Fruit fly (Drosophila melanogaster) whole organism, prepupa: ENCODE measurements around the gene CG15418.

ENCODE experiments used
- CG10631 ChIP-seq: fragments of 200-800 bp; sonication (Bioruptor generic); optimal IDR thresholded peaks from 2 replicates; lab custom pipeline; 2016; ENCODE audit warnings: missing biosample characterization, missing genetic modification characterization
- CG10669 ChIP-seq: fragments of 200-800 bp; sonication (Bioruptor generic); optimal IDR thresholded peaks from 3 replicates; lab custom pipeline; 2018; ENCODE audit warnings: missing biosample characterization, mild to moderate bottlenecking, missing genetic modification characterization, moderate library complexity
- CG11294 ChIP-seq: fragments of 200-800 bp; sonication (Bioruptor generic); IDR thresholded peaks from 2 replicates; pipeline ENCODE4 v1.3.6; 2022; ENCODE audit warnings: missing biosample characterization, missing genetic modification characterization
- CG11762 ChIP-seq: fragments of 200-800 bp; sonication (Bioruptor generic); optimal IDR thresholded peaks from 3 replicates; lab custom pipeline; 2016; ENCODE audit warnings: missing biosample characterization, missing genetic modification characterization; ENCODE audit not compliant: insufficient read depth
- CG11902 ChIP-seq: fragments of 200-800 bp; sonication (Bioruptor generic); optimal IDR thresholded peaks from 3 replicates; lab custom pipeline; 2016; ENCODE audit warnings: missing biosample characterization, missing genetic modification characterization
- CG15336 ChIP-seq: fragments of 200-800 bp; sonication (Bioruptor generic); IDR thresholded peaks from 2 replicates; pipeline ENCODE4 v1.3.6; 2022; ENCODE audit warnings: missing biosample characterization, missing genetic modification characterization
- CG1621 ChIP-seq: fragments of 200-800 bp; sonication (Bioruptor generic); optimal IDR thresholded peaks from 3 replicates; lab custom pipeline; 2018; ENCODE audit warnings: missing biosample characterization, mild to moderate bottlenecking, missing genetic modification characterization
- CG16779 ChIP-seq: fragments of 200-800 bp; sonication (Bioruptor generic); optimal IDR thresholded peaks from 3 replicates; lab custom pipeline; 2017; ENCODE audit warnings: missing biosample characterization, mild to moderate bottlenecking, missing genetic modification characterization
- CG3032 ChIP-seq: fragments of 200-800 bp; optimal IDR thresholded peaks from 2 replicates; lab custom pipeline; 2019; ENCODE audit warnings: missing biosample characterization, mild to moderate bottlenecking, missing genetic modification characterization, moderate library complexity
- CG31627 ChIP-seq: fragments of 200-800 bp; sonication (Bioruptor generic); optimal IDR thresholded peaks from 3 replicates; lab custom pipeline; 2016; ENCODE audit warnings: missing biosample characterization, missing genetic modification characterization
- CG3919 ChIP-seq: fragments of 200-800 bp; sonication (Bioruptor generic); optimal IDR thresholded peaks from 3 replicates; lab custom pipeline; 2016; ENCODE audit warnings: missing biosample characterization, missing genetic modification characterization
- CG4318 ChIP-seq: fragments of 200-800 bp; sonication (Bioruptor generic); optimal IDR thresholded peaks from 3 replicates; lab custom pipeline; 2017; ENCODE audit warnings: missing biosample characterization, mild to moderate bottlenecking, missing genetic modification characterization
- CG6163 ChIP-seq: fragments of 200-800 bp; sonication (Bioruptor generic); IDR thresholded peaks from 3 replicates; pipeline ENCODE4 v1.3.6; 2022; ENCODE audit warnings: missing biosample characterization, missing genetic modification characterization
- CG6276 ChIP-seq: fragments of 200-800 bp; sonication (Bioruptor generic); optimal IDR thresholded peaks from 2 replicates; lab custom pipeline; 2017; ENCODE audit warnings: missing biosample characterization, mild to moderate bottlenecking, missing genetic modification characterization
- CG6808 ChIP-seq: fragments of 200-800 bp; sonication (Bioruptor generic); optimal IDR thresholded peaks from 3 replicates; lab custom pipeline; 2017; ENCODE audit warnings: missing biosample characterization, missing genetic modification characterization, mild to moderate bottlenecking, moderate library complexity, missing genetic modification reagents
- CG6854 ChIP-seq: fragments of 200-800 bp; sonication (Bioruptor generic); optimal IDR thresholded peaks from 2 replicates; lab custom pipeline; 2017; ENCODE audit warnings: missing biosample characterization, mild to moderate bottlenecking, missing genetic modification characterization
- CG7368 ChIP-seq: fragments of 200-800 bp; sonication (Bioruptor generic); optimal IDR thresholded peaks from 3 replicates; lab custom pipeline; 2016; ENCODE audit warnings: missing biosample characterization, missing genetic modification characterization
- CG8119 ChIP-seq: fragments of 200-800 bp; sonication (Bioruptor generic); IDR thresholded peaks from 3 replicates; pipeline ENCODE4 v1.3.6; 2022; ENCODE audit warnings: missing biosample characterization, missing genetic modification characterization
- CG8319 ChIP-seq: fragments of 200-800 bp; sonication (Bioruptor generic); optimal IDR thresholded peaks from 3 replicates; lab custom pipeline; 2016; ENCODE audit warnings: missing biosample characterization, missing genetic modification characterization
- CG8632 ChIP-seq: fragments of 200-800 bp; sonication (Bioruptor generic); optimal IDR thresholded peaks from 3 replicates; lab custom pipeline; 2016; ENCODE audit warnings: missing biosample characterization, missing genetic modification characterization
- CG9139 ChIP-seq: fragments of 200-800 bp; sonication (Bioruptor generic); optimal IDR thresholded peaks from 3 replicates; lab custom pipeline; 2017; ENCODE audit warnings: missing biosample characterization, mild to moderate bottlenecking, missing genetic modification characterization
- Eip75B ChIP-seq: fragments of 200-800 bp; sonication (Bioruptor generic); optimal IDR thresholded peaks from 3 replicates; lab custom pipeline; 2016; ENCODE audit warnings: missing biosample characterization, missing genetic modification characterization
- Eip78C ChIP-seq: fragments of 200-800 bp; sonication (Bioruptor generic); peaks from one replicate; lab custom pipeline; 2016; ENCODE audit warnings: missing biosample characterization, missing genetic modification characterization
- Eip93F ChIP-seq: fragments of 200-800 bp; sonication (Bioruptor generic); optimal IDR thresholded peaks from 2 replicates; lab custom pipeline; 2016; ENCODE audit warnings: missing biosample characterization, mild to moderate bottlenecking, missing genetic modification characterization
- Ets21C ChIP-seq: fragments of 200-800 bp; sonication (Bioruptor generic); optimal IDR thresholded peaks from 3 replicates; lab custom pipeline; 2016; ENCODE audit warnings: missing biosample characterization, missing genetic modification characterization
- Gug ChIP-seq: fragments of 200-800 bp; sonication (Bioruptor generic); IDR thresholded peaks from 2 replicates; pipeline ENCODE4 v1.3.6; 2022; ENCODE audit warnings: missing biosample characterization, missing genetic modification characterization
- Hr38 ChIP-seq: sonication (Bioruptor generic); optimal IDR thresholded peaks from 2 replicates; lab custom pipeline; 2016; ENCODE audit warnings: missing biosample characterization, missing genetic modification characterization
- Hr39 ChIP-seq: fragments of 200-800 bp; sonication (Bioruptor generic); optimal IDR thresholded peaks from 2 replicates; lab custom pipeline; 2016; ENCODE audit warnings: missing biosample characterization, missing genetic modification characterization
- Hr4 ChIP-seq: fragments of 200-800 bp; sonication (Bioruptor generic); optimal IDR thresholded peaks from 3 replicates; lab custom pipeline; 2016; ENCODE audit warnings: missing biosample characterization, missing genetic modification characterization
- Lpt ChIP-seq: fragments of 200-800 bp; sonication (Bioruptor generic); optimal IDR thresholded peaks from 3 replicates; lab custom pipeline; 2016; ENCODE audit warnings: missing biosample characterization, missing genetic modification characterization
- OdsH ChIP-seq: fragments of 200-800 bp; sonication (Bioruptor generic); optimal IDR thresholded peaks from 3 replicates; lab custom pipeline; 2016; ENCODE audit warnings: missing biosample characterization, missing genetic modification characterization
- Sox14 ChIP-seq: fragments of 200-800 bp; sonication (Bioruptor generic); optimal IDR thresholded peaks from 3 replicates; lab custom pipeline; 2016; ENCODE audit warnings: missing biosample characterization, missing genetic modification characterization
- Sox15 ChIP-seq: fragments of 200-800 bp; sonication (Bioruptor generic); optimal IDR thresholded peaks from 3 replicates; lab custom pipeline; 2016; ENCODE audit warnings: missing biosample characterization, missing genetic modification characterization
- achi ChIP-seq: fragments of 200-800 bp; sonication (Bioruptor generic); optimal IDR thresholded peaks from 3 replicates; lab custom pipeline; 2016; ENCODE audit warnings: missing biosample characterization, missing genetic modification characterization
- acj6 ChIP-seq: fragments of 200-800 bp; sonication (Bioruptor generic); optimal IDR thresholded peaks from 3 replicates; lab custom pipeline; 2016; ENCODE audit warnings: missing biosample characterization, missing genetic modification characterization
- cyc ChIP-seq: fragments of 200-800 bp; sonication (Bioruptor generic); optimal IDR thresholded peaks from 3 replicates; lab custom pipeline; 2016; ENCODE audit warnings: missing biosample characterization, missing genetic modification characterization
- dac ChIP-seq: fragments of 200-800 bp; sonication (Bioruptor generic); optimal IDR thresholded peaks from 2 replicates; lab custom pipeline; 2017; ENCODE audit warnings: missing biosample characterization, mild to moderate bottlenecking, missing genetic modification characterization
- dsx ChIP-seq: fragments of 200-800 bp; optimal IDR thresholded peaks from 3 replicates; lab custom pipeline; 2019; ENCODE audit warnings: missing biosample characterization, mild to moderate bottlenecking, missing genetic modification characterization, moderate library complexity; ENCODE audit not compliant: poor library complexity, severe bottlenecking
- eg ChIP-seq: fragments of 200-800 bp; sonication (Bioruptor generic); IDR thresholded peaks from 3 replicates; pipeline ENCODE4 v1.3.6; 2022; ENCODE audit warnings: missing biosample characterization, missing genetic modification characterization
- esn ChIP-seq: fragments of 200-800 bp; sonication (Bioruptor generic); optimal IDR thresholded peaks from 2 replicates; lab custom pipeline; 2016; ENCODE audit warnings: missing biosample characterization, mild to moderate bottlenecking, missing genetic modification characterization, moderate library complexity
- fkh ChIP-seq: fragments of 200-800 bp; sonication (Bioruptor generic); optimal IDR thresholded peaks from 3 replicates; lab custom pipeline; 2017; ENCODE audit warnings: missing biosample characterization, mild to moderate bottlenecking, missing genetic modification characterization, moderate library complexity
- net ChIP-seq: fragments of 200-800 bp; sonication (Bioruptor generic); optimal IDR thresholded peaks from 3 replicates; lab custom pipeline; 2016; ENCODE audit warnings: missing biosample characterization, missing genetic modification characterization
- pdm3 ChIP-seq: fragments of 200-800 bp; sonication (Bioruptor generic); optimal IDR thresholded peaks from 3 replicates; lab custom pipeline; 2016; ENCODE audit warnings: missing biosample characterization, missing genetic modification characterization
- salr ChIP-seq, 2 experiments: fragments of 200-800 bp; sonication (Bioruptor generic); optimal IDR thresholded peaks; 3 replicates each; lab custom pipeline; 2016 to 2018; ENCODE audit warnings: missing biosample characterization in 2 of 2, missing genetic modification characterization in 2 of 2, mild to moderate bottlenecking in 1 of 2
- ss ChIP-seq, 2 experiments: fragments of 200-800 bp; sonication (Bioruptor generic); optimal IDR thresholded peaks; 2 replicates in 1 of 2; 3 replicates in 1 of 2; lab custom pipeline; 2017 to 2018; ENCODE audit warnings: mild to moderate bottlenecking in 2 of 2, missing biosample characterization in 2 of 2, missing genetic modification characterization in 2 of 2, moderate library complexity in 1 of 2
- svp ChIP-seq: fragments of 200-800 bp; sonication (Bioruptor generic); peaks from one replicate; lab custom pipeline; 2016; ENCODE audit warnings: missing biosample characterization, missing genetic modification characterization
- topi ChIP-seq: fragments of 200-800 bp; sonication (Bioruptor generic); optimal IDR thresholded peaks from 3 replicates; lab custom pipeline; 2016; ENCODE audit warnings: missing biosample characterization, missing genetic modification characterization

CG15418 gene

DNA sequence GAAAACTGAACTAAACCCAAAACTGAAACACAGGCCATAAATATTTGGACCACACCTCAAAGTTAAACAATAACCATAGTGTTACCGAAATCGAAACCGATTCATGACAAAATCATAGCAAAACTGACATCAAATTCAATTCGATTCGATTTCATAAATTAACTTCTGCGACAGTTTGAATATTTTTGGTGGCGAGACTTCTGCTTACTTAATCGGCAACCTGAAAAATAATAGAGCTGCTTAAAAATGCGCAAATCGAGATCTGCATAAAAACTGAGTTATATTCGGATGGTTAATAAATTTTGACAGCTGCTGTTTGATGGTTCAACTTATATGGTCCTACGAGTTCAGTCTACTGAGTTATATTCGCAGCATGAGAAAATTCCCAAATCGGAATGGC, 18.0 kb downstream of the CG15418 start:
- TF ChIP-seq CG11902 (GFP tag; lab: Kevin White, UChicago) (no peak), CG31627 (GFP tag; lab: Kevin White, UChicago) (no peak), Ets21C (no peak), Gug (GFP tag; lab: Robert Waterston, UW) (no peak), OdsH (GFP tag; lab: Kevin White, UChicago) (no peak), CG10631 (GFP tag; lab: Kevin White, UChicago) (no peak), CG9139 (GFP tag; lab: Kevin White, UChicago) (no peak), Eip93F (no peak), CG1621 (tag; lab: Kevin White, UChicago) (no peak), Hr4 (GFP tag; lab: Kevin White, UChicago) (no peak), CG4318 (GFP tag; lab: Kevin White, UChicago) (no peak), eg (GFP tag; lab: Robert Waterston, UW) (no peak), svp (GFP tag; lab: Kevin White, UChicago) (no peak), CG6854 (GFP tag; lab: Kevin White, UChicago) (no peak), Sox14 (GFP tag; lab: Kevin White, UChicago) (no peak), CG7368 (GFP tag; lab: Kevin White, UChicago) (no peak), CG3919 (GFP tag; lab: Kevin White, UChicago) (no peak), fkh (GFP tag; lab: Kevin White, UChicago) (no peak), CG8119 (no peak), CG15336 (no peak)

DNA sequence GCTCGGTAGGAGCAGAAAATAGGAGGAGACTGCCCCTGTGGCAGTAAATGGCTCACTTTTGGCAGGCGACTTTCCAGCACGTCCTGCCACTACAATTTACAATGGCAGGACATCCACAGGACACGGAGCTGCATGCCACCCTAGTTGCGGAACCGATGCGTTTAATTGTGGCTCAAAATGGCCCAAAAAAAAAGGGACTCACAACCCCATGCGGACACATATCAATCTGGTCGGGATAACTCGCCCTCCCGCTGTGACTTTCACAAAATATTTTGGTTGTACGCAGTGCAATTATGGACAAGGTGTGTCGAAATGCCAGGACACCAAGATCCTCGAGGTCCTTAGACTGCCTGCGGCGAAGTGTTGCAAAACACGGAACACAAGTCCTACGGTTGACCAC, 18.9 kb downstream of the CG15418 start:
- TF ChIP-seq cyc (GFP tag; lab: Kevin White, UChicago) (no peak), Eip78C (GFP tag; lab: Kevin White, UChicago) (no peak), Ets21C (no peak), acj6 (GFP tag; lab: Kevin White, UChicago) (no peak), Hr38 (GFP tag; lab: Kevin White, UChicago) (no peak), pdm3 (GFP tag; lab: Kevin White, UChicago) (no peak), svp (GFP tag; lab: Kevin White, UChicago) (no peak), Sox15 (GFP tag; lab: Kevin White, UChicago) (no peak), esn (no peak), CG6808 (GFP tag; lab: Kevin White, UChicago) (no peak), CG3919 (GFP tag; lab: Kevin White, UChicago) (no peak), CG8632 (GFP tag; lab: Kevin White, UChicago) (no peak), CG16779 (no peak), dac (no peak), CG6163 (GFP tag; lab: Robert Waterston, UW) (no peak), Eip93F (no peak), CG11294 (GFP tag; lab: Robert Waterston, UW) (no peak), achi (GFP tag; lab: Kevin White, UChicago) (no peak), CG6276 (GFP tag; lab: Kevin White, UChicago) (no peak), Hr39 (GFP tag; lab: Kevin White, UChicago) (no peak)

DNA sequence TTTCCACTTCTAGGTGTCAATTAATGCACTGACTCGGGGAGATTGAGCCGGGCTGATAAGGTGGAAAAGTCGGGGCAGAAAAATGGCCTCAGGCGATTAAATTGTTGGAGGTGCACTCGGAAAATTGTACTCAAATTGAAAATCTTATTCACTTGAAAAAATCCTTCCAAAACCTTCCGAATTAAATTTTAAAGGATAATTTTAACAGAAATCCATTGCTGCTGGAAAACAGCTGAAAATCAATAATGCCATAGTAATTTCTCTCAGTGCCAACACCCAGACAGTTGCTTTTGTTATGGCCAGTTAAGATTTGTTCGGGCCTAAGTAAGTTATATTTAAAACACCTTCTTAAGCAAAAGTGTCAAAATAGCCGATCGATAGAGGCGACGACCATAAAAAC, 20.7 kb downstream of the CG15418 start:
- TF ChIP-seq dac (no peak), CG10631 (GFP tag; lab: Kevin White, UChicago) (no peak), CG8319 (no peak), Eip78C (GFP tag; lab: Kevin White, UChicago) (peak; percentile 47), achi (GFP tag; lab: Kevin White, UChicago) (no peak), topi (GFP tag; lab: Kevin White, UChicago) (no peak), CG15336 (0 out of 2 replicates have a peak, but pooled peaks have one; percentile 11), CG1621 (tag; lab: Kevin White, UChicago) (no peak), CG3032 (tag; lab: Kevin White, UChicago) (peak; percentile 30), CG10669 (GFP tag; lab: Kevin White, UChicago) (no peak), net (no peak), CG6808 (GFP tag; lab: Kevin White, UChicago) (peak; percentile 28), CG11762 (no peak), CG16779 (no peak), esn (no peak), CG31627 (GFP tag; lab: Kevin White, UChicago) (no peak), Hr38 (GFP tag; lab: Kevin White, UChicago) (no peak), ss (GFP tag; optimal IDR thresholded peaks at IDR 0.05; lab: Kevin White, UChicago) (no peak), pdm3 (GFP tag; lab: Kevin White, UChicago) (no peak), CG8119 (no peak), OdsH (GFP tag; lab: Kevin White, UChicago) (no peak), Eip93F (no peak), dsx (GFP tag; lab: Kevin White, UChicago) (no peak), Eip75B (GFP tag; lab: Kevin White, UChicago) (no peak), CG6163 (GFP tag; lab: Robert Waterston, UW) (peak; percentile 34; the same call in 1 of the 3 replicates), Lpt (GFP tag; lab: Kevin White, UChicago) (no peak), Sox14 (GFP tag; lab: Kevin White, UChicago) (no peak), Sox15 (GFP tag; lab: Kevin White, UChicago) (no peak), salr (GFP tag; optimal IDR thresholded peaks at IDR 0.05; lab: Kevin White, UChicago) (no peak)
